Fruit fly (Drosophila melanogaster): ENCODE measurements around the gene CG7079.

Gene CG7079

dm6 chr3R:20998319-20998718 is 50.3 kb downstream of the CG7079 start:
- TF ChIP-seq foxo (GFP tag; optimal IDR thresholded peaks at IDR 0.05) (no peak), fru (GFP tag; optimal IDR thresholded peaks at IDR 0.05) (no peak)
